Fruit fly (Drosophila melanogaster) S2 (cell line): ENCODE measurements around the gene CG15406.

Source experiments
- CG8478 ChIP-seq: fragments of >200 bp; optimal IDR thresholded peaks from 2 replicates; lab custom pipeline; 2018
- CTCF ChIP-seq, 2 experiments: fragments of >200 bp; optimal IDR thresholded peaks; 2 replicates each; lab custom pipeline; 2018

- no peak for TF ChIP-seq CG8478 (lab: Kevin White, UChicago)
- no peak for TF ChIP-seq CTCF (optimal IDR thresholded peaks at IDR 0.05; lab: Kevin White, UChicago)
Observed at dm6 chr2L:3301755-3302499, 7.1 kb upstream of the CG15406 start.
